Fruit fly (Drosophila melanogaster): ENCODE results near the gene CG1387.

The CG1387 gene

DNA sequence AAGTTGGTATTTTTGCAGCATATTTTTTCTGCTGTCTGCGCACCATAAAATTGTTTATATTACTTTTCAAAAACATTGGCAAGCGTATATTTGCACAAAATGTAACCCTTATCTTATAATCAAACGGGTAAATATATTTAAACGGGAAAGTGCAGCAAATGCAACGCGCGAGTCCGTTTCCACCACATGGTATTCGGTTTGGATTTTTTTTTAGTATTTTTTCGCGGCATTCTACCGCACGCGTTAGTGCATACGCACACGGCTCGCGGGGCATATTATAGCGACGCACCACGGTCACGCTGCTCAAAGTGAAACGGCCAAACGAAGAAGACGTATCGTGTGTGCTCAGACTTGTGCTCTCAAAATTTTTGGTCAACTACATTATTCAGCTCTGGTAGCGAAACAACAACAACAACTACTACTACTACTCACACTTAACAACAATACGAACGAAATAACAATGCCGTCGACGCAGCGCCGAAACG lies 23.4 kb downstream of the CG1387 start, which contains the start of gene Trf2 (continued):
- TF ChIP-seq lov (optimal IDR thresholded peaks at IDR 0.05) (no peak), lov (GFP tag; IDR thresholded peaks at IDR 0.05) (no peak), CG1024 (GFP tag; IDR thresholded peaks at IDR 0.05) (no peak), ham (GFP tag; IDR thresholded peaks at IDR 0.05) (no peak), Six4 (GFP tag; optimal IDR thresholded peaks at IDR 0.05) (no peak), chinmo (GFP tag; IDR thresholded peaks at IDR 0.05; ENCODE audit: partially characterized antibody) (peak; percentile 28; the same call in 1 of the 4 replicates), pfk (GFP tag; optimal IDR thresholded peaks at IDR 0.05) (no peak), mld (GFP tag; IDR thresholded peaks at IDR 0.05; ENCODE audit: partially characterized antibody) (no peak), CG12299 (tag; optimal IDR thresholded peaks at IDR 0.05) (no peak), CG13424 (tag; optimal IDR thresholded peaks at IDR 0.05) (no peak), repo (GFP tag; optimal IDR thresholded peaks at IDR 0.05) (no peak), CG11695 (GFP tag; IDR thresholded peaks at IDR 0.05) (peak; percentile 9; the same call in 1 of the 3 replicates), sens (GFP tag) (peak; percentile 73), pros (GFP tag; optimal IDR thresholded peaks at IDR 0.05) (no peak), CG12236 (GFP tag; optimal IDR thresholded peaks at IDR 0.05) (no peak), Stat92E (GFP tag; optimal IDR thresholded peaks at IDR 0.05) (no peak), CG2129 (GFP tag; IDR thresholded peaks at IDR 0.05; ENCODE audit: partially characterized antibody) (no peak), Hr51 (GFP tag; optimal IDR thresholded peaks at IDR 0.05) (no peak), CG2678 (tag; optimal IDR thresholded peaks at IDR 0.05) (no peak), CG10321 (GFP tag; IDR thresholded peaks at IDR 0.05) (no peak), insv (GFP tag; optimal IDR thresholded peaks at IDR 0.05) (no peak), Hand (GFP tag; optimal IDR thresholded peaks at IDR 0.05) (no peak), Tbp (GFP tag; optimal IDR thresholded peaks at IDR 0.05) (peak; percentile 61), Drgx (GFP tag; IDR thresholded peaks at IDR 0.05) (no peak), az2 (GFP tag; optimal IDR thresholded peaks at IDR 0.05) (no peak), Sin3A (optimal IDR thresholded peaks at IDR 0.05) (peak; percentile 94), CG2202 (tag; optimal IDR thresholded peaks at IDR 0.05) (no peak), CG5245 (GFP tag; optimal IDR thresholded peaks at IDR 0.05) (no peak), D (optimal IDR thresholded peaks at IDR 0.05) (no peak), D (GFP tag; optimal IDR thresholded peaks at IDR 0.05) (no peak), CG34376 (GFP tag; optimal IDR thresholded peaks at IDR 0.05) (no peak), Sox102F (GFP tag; optimal IDR thresholded peaks at IDR 0.05) (no peak), cad (GFP tag; optimal IDR thresholded peaks at IDR 0.05) (no peak), CG6854 (GFP tag; optimal IDR thresholded peaks at IDR 0.05) (no peak), Dip3 (GFP tag; optimal IDR thresholded peaks at IDR 0.05) (no peak), so (GFP tag; IDR thresholded peaks at IDR 0.05) (0 out of 3 replicates have a peak, but pooled peaks have one; percentile 11), gro (GFP tag; optimal IDR thresholded peaks at IDR 0.05) (peak; percentile 13), CG3838 (GFP tag; optimal IDR thresholded peaks at IDR 0.05) (no peak), fu2 (GFP tag; optimal IDR thresholded peaks at IDR 0.05) (no peak), zfh2 (GFP tag; optimal IDR thresholded peaks at IDR 0.05) (no peak), NK7.1 (GFP tag; optimal IDR thresholded peaks at IDR 0.05) (no peak), CG17361 (GFP tag; IDR thresholded peaks at IDR 0.05) (0 out of 3 replicates have a peak, but pooled peaks have one; percentile 15), CG34224 (GFP tag; IDR thresholded peaks at IDR 0.05; ENCODE audit: partially characterized antibody) (no peak), CG2120 (GFP tag; optimal IDR thresholded peaks at IDR 0.05) (peak; percentile 35), bowl (GFP tag; IDR thresholded peaks at IDR 0.05) (no peak), Eip74EF (GFP tag; optimal IDR thresholded peaks at IDR 0.05) (no peak), pum (GFP tag; optimal IDR thresholded peaks at IDR 0.05) (no peak), Ssrp (tag; optimal IDR thresholded peaks at IDR 0.05) (no peak), ac (GFP tag; optimal IDR thresholded peaks at IDR 0.05) (peak; percentile 8), CG8944 (GFP tag; optimal IDR thresholded peaks at IDR 0.05) (no peak), dimm (GFP tag; IDR thresholded peaks at IDR 0.05) (no peak), CG7271 (tag; optimal IDR thresholded peaks at IDR 0.05) (peak; percentile 33)
